Fruit fly (Drosophila melanogaster): ENCODE data around the gene CG43965.

Gene CG43965

dm6 chr3L:8751262-8751661, 25.7 kb upstream of the CG43965 start (continued):
- TF ChIP-seq oc (tag; optimal IDR thresholded peaks at IDR 0.05) (peak; percentile 65), CG10979 (tag; optimal IDR thresholded peaks at IDR 0.05) (peak; percentile 64), ems (GFP tag; optimal IDR thresholded peaks at IDR 0.05) (peak; percentile 6), Med (GFP tag) (peak; percentile 66), CG10366 (GFP tag; IDR thresholded peaks at IDR 0.05) (peak; percentile 67), Camta (GFP tag; optimal IDR thresholded peaks at IDR 0.05) (peak; percentile 12), pum (GFP tag; optimal IDR thresholded peaks at IDR 0.05) (peak; percentile 49), Deaf1 (tag; optimal IDR thresholded peaks at IDR 0.05) (no peak), gro (GFP tag; optimal IDR thresholded peaks at IDR 0.05) (no peak), CG17359 (tag; optimal IDR thresholded peaks at IDR 0.05) (peak; percentile 85), CG4424 (GFP tag; optimal IDR thresholded peaks at IDR 0.05) (peak; percentile 42), row (GFP tag; IDR thresholded peaks at IDR 0.05) (peak; percentile 62), H2.0 (GFP tag; IDR thresholded peaks at IDR 0.05) (peak; percentile 60), CG4360 (GFP tag; IDR thresholded peaks at IDR 0.05) (no peak; the same call in 1 of the 2 replicates), gce (GFP tag; IDR thresholded peaks at IDR 0.05) (0 out of 3 replicates have a peak, but pooled peaks have one; percentile 40), C15 (GFP tag; IDR thresholded peaks at IDR 0.05) (no peak), TFAM (GFP tag; optimal IDR thresholded peaks at IDR 0.05) (no peak), lab (GFP tag; optimal IDR thresholded peaks at IDR 0.05) (peak; percentile 54), CG6765 (GFP tag; optimal IDR thresholded peaks at IDR 0.05) (no peak), otp (GFP tag; IDR thresholded peaks at IDR 0.05) (peak; percentile 74; the same call in 2 of the 3 replicates), CG14050 (GFP tag; IDR thresholded peaks at IDR 0.05) (peak; percentile 32; the same call in 1 of the 3 replicates), CG8388 (GFP tag; optimal IDR thresholded peaks at IDR 0.05) (peak; percentile 72), Atf6 (GFP tag; IDR thresholded peaks at IDR 0.05) (peak; percentile 22; the same call in 1 of the 2 replicates), vvl (GFP tag; IDR thresholded peaks at IDR 0.05) (peak; percentile 73), Awh (GFP tag; IDR thresholded peaks at IDR 0.05) (peak; percentile 26; the same call in 1 of the 2 replicates), scrt (GFP tag; optimal IDR thresholded peaks at IDR 0.05) (peak; percentile 25), CG8281 (tag; optimal IDR thresholded peaks at IDR 0.05) (peak; percentile 4), tgo (GFP tag; IDR thresholded peaks at IDR 0.05) (peak; percentile 59), peb (GFP tag; IDR thresholded peaks at IDR 0.05) (peak; percentile 56), Meics (GFP tag; optimal IDR thresholded peaks at IDR 0.05) (no peak), hkb (optimal IDR thresholded peaks at IDR 0.05) (no peak), hkb (GFP tag; IDR thresholded peaks at IDR 0.05) (peak; percentile 69), CG30431 (GFP tag; optimal IDR thresholded peaks at IDR 0.05) (no peak), CG11456 (GFP tag; IDR thresholded peaks at IDR 0.05) (no peak), CG11560 (tag; IDR thresholded peaks at IDR 0.05) (0 out of 3 replicates have a peak, but pooled peaks have one; percentile 50), Asciz (GFP tag; optimal IDR thresholded peaks at IDR 0.05) (peak; percentile 75), tin (GFP tag; optimal IDR thresholded peaks at IDR 0.05) (peak; percentile 40), CG7839 (tag; optimal IDR thresholded peaks at IDR 0.05) (peak; percentile 57), Gug (GFP tag; IDR thresholded peaks at IDR 0.05) (0 out of 4 replicates have a peak, but pooled peaks have one; percentile 48), Oli (tag; optimal IDR thresholded peaks at IDR 0.05) (peak; percentile 69), wek (GFP tag; optimal IDR thresholded peaks at IDR 0.05) (no peak), Xbp1 (GFP tag; optimal IDR thresholded peaks at IDR 0.05) (peak; percentile 65), Tbp (GFP tag; optimal IDR thresholded peaks at IDR 0.05) (no peak), Lhr (GFP tag; optimal IDR thresholded peaks at IDR 0.05) (peak; percentile 4), bsh (GFP tag; optimal IDR thresholded peaks at IDR 0.05) (peak in 1 of 2 experiments; percentile 72), CG31441 (GFP tag; IDR thresholded peaks at IDR 0.05) (peak; percentile 62), grau (tag; optimal IDR thresholded peaks at IDR 0.05) (peak; percentile 50), gem (tag; optimal IDR thresholded peaks at IDR 0.05) (peak; percentile 73), CG16863 (GFP tag; optimal IDR thresholded peaks at IDR 0.05) (peak; percentile 32), dysf (GFP tag; IDR thresholded peaks at IDR 0.05) (peak; percentile 55; the same call in 1 of the 3 replicates), CG13424 (tag; optimal IDR thresholded peaks at IDR 0.05) (peak; percentile 61)
